Worm (Caenorhabditis elegans) whole organism, L4 larva: ENCODE measurements around the gene csn-5.

ENCODE experiments used
- F26F4.8 ChIP-seq: fragments of 200-800 bp; sonication (Bioruptor generic); conservative IDR thresholded peaks from 2 replicates; pipeline ENCODE4 v1.3.6; 2022; ENCODE audit warnings: missing genetic modification characterization, missing compliant biosample characterization
- F44E2.7 ChIP-seq: fragments of 200-800 bp; sonication (Bioruptor generic); IDR thresholded peaks from 2 replicates; pipeline ENCODE4 v2.1.2; 2022; ENCODE audit warnings: missing genetic modification characterization, missing compliant biosample characterization
- T26A8.4 ChIP-seq: fragments of 200-800 bp; sonication (Bioruptor generic); IDR thresholded peaks from 2 replicates; pipeline ENCODE4 v1.3.6; 2022; ENCODE audit warnings: missing genetic modification characterization, missing compliant biosample characterization
- Y5F2A.4 ChIP-seq: fragments of 200-800 bp; sonication (Bioruptor generic); optimal IDR thresholded peaks from 2 replicates; lab custom pipeline; 2018; ENCODE audit warnings: mild to moderate bottlenecking, missing genetic modification characterization, missing compliant biosample characterization
- ZK546.5 ChIP-seq, 2 experiments: sonication (generic microtip); optimal IDR thresholded peaks; 2 replicates each; lab custom pipeline; 2017; ENCODE audit warnings: missing biosample characterization in 2 of 2, missing genetic modification characterization in 2 of 2
- aha-1 ChIP-seq: fragments of 150-350 bp; peaks from one replicate; lab custom pipeline; 2014; ENCODE audit warnings: missing biosample characterization, missing genetic modification characterization
- ama-1 ChIP-seq: fragments of 150-350 bp; optimal IDR thresholded peaks from 2 replicates; lab custom pipeline; 2014; ENCODE audit warnings: inconsistent platforms, mixed read lengths
- arid-1 ChIP-seq: fragments of 200-800 bp; sonication (Bioruptor generic); conservative IDR thresholded peaks from 2 replicates; pipeline ENCODE4 v1.3.6; 2022; ENCODE audit warnings: missing genetic modification reagents, missing genetic modification characterization, missing compliant biosample characterization
- attf-4 ChIP-seq: sonication (generic microtip); optimal IDR thresholded peaks from 3 replicates; lab custom pipeline; 2017; ENCODE audit warnings: missing biosample characterization, missing genetic modification characterization
- ceh-32 ChIP-seq: sonication (generic microtip); optimal IDR thresholded peaks from 2 replicates; lab custom pipeline; 2016; ENCODE audit warnings: mild to moderate bottlenecking, missing genetic modification characterization, missing compliant biosample characterization; ENCODE audit not compliant: poor library complexity
- ceh-62 ChIP-seq: sonication (generic microtip); optimal IDR thresholded peaks from 2 replicates; lab custom pipeline; 2017; ENCODE audit warnings: missing biosample characterization, missing genetic modification characterization
- ceh-82 ChIP-seq: sonication (generic microtip); optimal IDR thresholded peaks from 2 replicates; lab custom pipeline; 2017; ENCODE audit warnings: missing biosample characterization, missing genetic modification characterization
- cey-2 ChIP-seq: sonication (generic microtip); optimal IDR thresholded peaks from 3 replicates; lab custom pipeline; 2017; ENCODE audit warnings: missing genetic modification characterization, mild to moderate bottlenecking, missing compliant biosample characterization, antibody characterized with exemption, borderline replicate concordance; ENCODE audit not compliant: insufficient read depth
- daf-12 ChIP-seq: fragments of 150-350 bp; optimal IDR thresholded peaks from 2 replicates; lab custom pipeline; 2014; ENCODE audit warnings: missing biosample characterization, missing genetic modification reagents, missing genetic modification characterization
- daf-8 ChIP-seq: fragments of 200-800 bp; sonication (Bioruptor generic); IDR thresholded peaks from 2 replicates; pipeline ENCODE4 v1.3.6; 2022; ENCODE audit warnings: missing genetic modification characterization, missing compliant biosample characterization
- dmd-9 ChIP-seq: fragments of 200-800 bp; sonication (Bioruptor generic); IDR thresholded peaks from 2 replicates; pipeline ENCODE4 v1.3.6; 2022; ENCODE audit warnings: missing genetic modification reagents, missing genetic modification characterization, missing compliant biosample characterization
- dpl-1 ChIP-seq: fragments of 150-350 bp; optimal IDR thresholded peaks from 2 replicates; lab custom pipeline; 2014; ENCODE audit warnings: missing biosample characterization, missing genetic modification reagents, missing genetic modification characterization
- duxl-1 ChIP-seq: sonication (generic microtip); optimal IDR thresholded peaks from 2 replicates; lab custom pipeline; 2016; ENCODE audit warnings: mild to moderate bottlenecking, missing genetic modification characterization, moderate library complexity, missing compliant biosample characterization; ENCODE audit not compliant: poor library complexity
- dve-1 ChIP-seq: sonication (generic microtip); optimal IDR thresholded peaks from 2 replicates; lab custom pipeline; 2017; ENCODE audit warnings: antibody characterized with exemption, mild to moderate bottlenecking, missing genetic modification characterization, missing compliant biosample characterization; ENCODE audit not compliant: insufficient read depth
- egl-27 ChIP-seq: sonication (generic microtip); optimal IDR thresholded peaks from 3 replicates; lab custom pipeline; 2017; ENCODE audit warnings: missing biosample characterization, missing genetic modification reagents, missing genetic modification characterization
- hif-1 ChIP-seq, 2 experiments: sonication (generic microtip); optimal IDR thresholded peaks; 2 replicates each; lab custom pipeline; 2016 to 2017; ENCODE audit warnings: missing compliant biosample characterization in 2 of 2, missing genetic modification characterization in 2 of 2, missing genetic modification reagents in 2 of 2, missing genotype in 2 of 2, mild to moderate bottlenecking in 1 of 2
- lim-7 ChIP-seq: fragments of 200-800 bp; sonication (Bioruptor generic); IDR thresholded peaks from 2 replicates; pipeline ENCODE4 v1.3.6; 2022; ENCODE audit warnings: missing genetic modification characterization, missing compliant biosample characterization
- lin-15B ChIP-seq: fragments of 150-350 bp; sonication (generic microtip); optimal IDR thresholded peaks from 3 replicates; lab custom pipeline; 2014; ENCODE audit warnings: missing biosample characterization, missing genetic modification characterization
- lin-29 ChIP-seq: fragments of 200-800 bp; sonication (Bioruptor generic); IDR thresholded peaks from 2 replicates; pipeline ENCODE4 v1.3.6; 2022; ENCODE audit warnings: missing genetic modification reagents, missing genetic modification characterization, missing compliant biosample characterization
- lsy-2 ChIP-seq, 2 experiments: fragments of 150-350 bp in 1 of 2; sonication (generic microtip) in 1 of 2; optimal IDR thresholded peaks; 2 replicates each; lab custom pipeline; 2014 to 2017; ENCODE audit warnings: missing biosample characterization in 2 of 2, missing genetic modification characterization in 2 of 2
- mdl-1 ChIP-seq, 2 experiments: fragments of 150-350 bp in 1 of 2; sonication (generic microtip) in 1 of 2; optimal IDR thresholded peaks; 2 replicates each; lab custom pipeline; 2014 to 2017; ENCODE audit warnings: missing biosample characterization in 2 of 2, missing genetic modification characterization in 2 of 2
- mdt-29 ChIP-seq: fragments of 200-800 bp; sonication (Bioruptor generic); IDR thresholded peaks from 2 replicates; pipeline ENCODE4 v1.3.6; 2022; ENCODE audit warnings: missing genetic modification reagents, missing genetic modification characterization, missing compliant biosample characterization
- mep-1 ChIP-seq: fragments of 150-350 bp; sonication (generic microtip); optimal IDR thresholded peaks from 3 replicates; lab custom pipeline; 2014; ENCODE audit warnings: missing biosample characterization, missing genetic modification characterization
- mes-2 ChIP-seq: sonication (generic microtip); optimal IDR thresholded peaks from 2 replicates; lab custom pipeline; 2016; ENCODE audit warnings: missing genotype, mild to moderate bottlenecking, missing genetic modification characterization, missing compliant biosample characterization; ENCODE audit not compliant: poor library complexity, severe bottlenecking
- mxl-3 ChIP-seq: fragments of 200-800 bp; sonication (Bioruptor generic); optimal IDR thresholded peaks from 2 replicates; lab custom pipeline; 2018; ENCODE audit warnings: mild to moderate bottlenecking, missing genetic modification characterization, missing compliant biosample characterization
- nhr-11 ChIP-seq: fragments of 150-350 bp; optimal IDR thresholded peaks from 2 replicates; lab custom pipeline; 2014; ENCODE audit warnings: missing biosample characterization, missing genetic modification characterization
- nhr-237 ChIP-seq: sonication (generic microtip); optimal IDR thresholded peaks from 2 replicates; lab custom pipeline; 2017; ENCODE audit warnings: missing biosample characterization, missing genetic modification characterization
- nhr-28 ChIP-seq: fragments of 150-350 bp; optimal IDR thresholded peaks from 2 replicates; lab custom pipeline; 2014; ENCODE audit warnings: missing biosample characterization, missing genetic modification characterization
- nhr-42 ChIP-seq: fragments of 200-800 bp; sonication (Bioruptor generic); IDR thresholded peaks from 2 replicates; pipeline ENCODE4 v1.3.6; 2022; ENCODE audit warnings: missing genetic modification characterization, missing compliant biosample characterization
- nhr-48 ChIP-seq: sonication (generic microtip); optimal IDR thresholded peaks from 2 replicates; lab custom pipeline; 2016; ENCODE audit warnings: mild to moderate bottlenecking, missing genetic modification characterization, missing compliant biosample characterization
- nhr-76 ChIP-seq: fragments of 150-350 bp; optimal IDR thresholded peaks from 2 replicates; lab custom pipeline; 2014; ENCODE audit warnings: missing biosample characterization, missing genetic modification characterization
- pha-4 ChIP-seq, 2 experiments: fragments of 150-350 bp in 1 of 2; fragments of 200-800 bp in 1 of 2; sonication (Bioruptor generic) in 1 of 2; IDR thresholded peaks in 1 of 2; optimal IDR thresholded peaks in 1 of 2; 2 replicates each; pipeline versions ENCODE4 v1.3.6 to Lab custom; 2014 to 2022; ENCODE audit warnings: missing genetic modification characterization in 2 of 2, missing genetic modification reagents in 2 of 2, missing biosample characterization in 1 of 2, missing compliant biosample characterization in 1 of 2
- pqm-1 ChIP-seq: sonication (generic microtip); optimal IDR thresholded peaks from 2 replicates; lab custom pipeline; 2017; ENCODE audit warnings: missing biosample characterization, missing genetic modification characterization
- rbr-2 ChIP-seq: sonication (generic microtip); optimal IDR thresholded peaks from 2 replicates; lab custom pipeline; 2016; ENCODE audit warnings: missing genotype, missing genetic modification characterization, missing compliant biosample characterization
- saeg-2 ChIP-seq: fragments of 200-800 bp; sonication (Bioruptor generic); IDR thresholded peaks from 2 replicates; pipeline ENCODE4 v1.3.6; 2022; ENCODE audit warnings: missing genetic modification reagents, missing genetic modification characterization, missing compliant biosample characterization
- sdz-12 ChIP-seq: fragments of 200-800 bp; sonication (Bioruptor generic); optimal IDR thresholded peaks from 2 replicates; lab custom pipeline; 2018; ENCODE audit warnings: mild to moderate bottlenecking, missing genetic modification characterization, missing compliant biosample characterization
- set-16 ChIP-seq: fragments of 200-800 bp; sonication (Bioruptor generic); IDR thresholded peaks from 2 replicates; pipeline ENCODE4 v1.3.6; 2022; ENCODE audit warnings: missing genetic modification reagents, missing genetic modification characterization, missing compliant biosample characterization
- skn-1 ChIP-seq: fragments of 150-350 bp; optimal IDR thresholded peaks from 2 replicates; lab custom pipeline; 2014; ENCODE audit warnings: missing biosample characterization, missing genetic modification characterization
- snpc-1.2 ChIP-seq: fragments of 200-800 bp; sonication (Bioruptor generic); IDR thresholded peaks from 2 replicates; pipeline ENCODE4 v1.3.6; 2022; ENCODE audit warnings: missing genetic modification reagents, missing genetic modification characterization, missing compliant biosample characterization
- spr-1 ChIP-seq: sonication (generic microtip); optimal IDR thresholded peaks from 2 replicates; lab custom pipeline; 2016; ENCODE audit warnings: mild to moderate bottlenecking, missing genetic modification characterization, missing compliant biosample characterization
- spr-3 ChIP-seq: fragments of 200-800 bp; sonication (Bioruptor generic); optimal IDR thresholded peaks from 2 replicates; lab custom pipeline; 2018; ENCODE audit warnings: mild to moderate bottlenecking, missing genetic modification characterization, missing compliant biosample characterization
- tag-97 ChIP-seq: fragments of 200-800 bp; sonication (Bioruptor generic); IDR thresholded peaks from 2 replicates; pipeline ENCODE4 v1.3.6; 2022; ENCODE audit warnings: missing genetic modification characterization, missing compliant biosample characterization
- tra-1 ChIP-seq: fragments of 200-800 bp; sonication (Bioruptor generic); IDR thresholded peaks from 2 replicates; pipeline ENCODE4 v1.3.6; 2022; ENCODE audit warnings: missing genetic modification reagents, missing genetic modification characterization, missing compliant biosample characterization
- unc-39 ChIP-seq: sonication (generic microtip); optimal IDR thresholded peaks from 2 replicates; lab custom pipeline; 2017; ENCODE audit warnings: missing biosample characterization, missing genetic modification characterization
- ztf-11 ChIP-seq: fragments of 150-350 bp; optimal IDR thresholded peaks from 2 replicates; lab custom pipeline; 2014; ENCODE audit warnings: missing biosample characterization, missing genetic modification characterization
- ztf-7 ChIP-seq: fragments of 150-350 bp; optimal IDR thresholded peaks from 2 replicates; lab custom pipeline; 2014; ENCODE audit warnings: missing biosample characterization, missing genetic modification characterization

csn-5 gene

ce11 chrIV:5655966-5656389 lies 6.6 kb downstream of the csn-5 start (continued):
- TF ChIP-seq tag-97 (GFP tag; lab: Robert Waterston, UW) (no peak), daf-8 (no peak), sdz-12 (no peak), rbr-2 (peak; percentile 29), mep-1 (tag; lab: Kevin White, UChicago) (peak; percentile 77), snpc-1.2 (GFP tag; lab: Robert Waterston, UW) (no peak), ceh-32 (no peak), ZK546.5 (tag; optimal IDR thresholded peaks at IDR 0.05; lab: Kevin White, UChicago) (no peak), arid-1 (GFP tag; lab: Robert Waterston, UW) (no peak), lim-7 (GFP tag; lab: Robert Waterston, UW) (no peak), dmd-9 (no peak), nhr-76 (tag; lab: Kevin White, UChicago) (no peak), lin-15B (tag; lab: Kevin White, UChicago) (peak; percentile 3), ceh-62 (no peak), nhr-48 (tag; lab: Kevin White, UChicago) (peak; percentile 73), F44E2.7 (GFP tag; lab: Robert Waterston, UW) (no peak), nhr-11 (tag; lab: Kevin White, UChicago) (peak; percentile 63), saeg-2 (GFP tag; lab: Robert Waterston, UW) (no peak), dve-1 (tag; lab: Kevin White, UChicago) (peak; percentile 81), spr-1 (peak; percentile 38), dpl-1 (GFP tag; lab: Kevin White, UChicago) (peak; percentile 83), set-16 (GFP tag; lab: Robert Waterston, UW) (no peak), duxl-1 (no peak), T26A8.4 (GFP tag; lab: Robert Waterston, UW) (peak; percentile 44), ztf-7 (tag; lab: Kevin White, UChicago) (no peak), mdt-29 (GFP tag; lab: Robert Waterston, UW) (peak; percentile 22; the same call in 1 of the 2 replicates), attf-4 (tag; lab: Kevin White, UChicago) (no peak), hif-1 (tag; optimal IDR thresholded peaks at IDR 0.05; lab: Kevin White, UChicago) (peak; percentile 88 to 100), aha-1 (tag; lab: Kevin White, UChicago) (peak; percentile 100), spr-3 (no peak), nhr-237 (no peak), tra-1 (peak; percentile 63; the same call in 1 of the 2 replicates), nhr-42 (GFP tag; lab: Robert Waterston, UW) (no peak), Y5F2A.4 (GFP tag; lab: Kevin White, UChicago) (no peak), lin-29 (GFP tag; lab: Robert Waterston, UW) (no peak), egl-27 (tag; lab: Kevin White, UChicago) (no peak), skn-1 (tag; lab: Kevin White, UChicago) (no peak), ama-1 (lab: Kevin White, UChicago) (no peak), F26F4.8 (GFP tag; lab: Robert Waterston, UW) (no peak), mes-2 (peak; percentile 31), pha-4 (GFP tag; IDR thresholded peaks at IDR 0.05; lab: Robert Waterston, UW) (peak; percentile 63; the same call in 1 of the 2 replicates), pha-4 (tag; optimal IDR thresholded peaks at IDR 0.05; lab: Kevin White, UChicago) (no peak), ztf-11 (tag; lab: Kevin White, UChicago) (no peak), mdl-1 (tag; optimal IDR thresholded peaks at IDR 0.05; lab: Kevin White, UChicago) (peak in 1 of 2 experiments; percentile 81), unc-39 (tag; lab: Kevin White, UChicago) (no peak), mxl-3 (GFP tag; lab: Kevin White, UChicago) (peak; percentile 46), daf-12 (tag; lab: Kevin White, UChicago) (no peak), nhr-28 (tag; lab: Kevin White, UChicago) (peak; percentile 99), ceh-82 (tag; lab: Kevin White, UChicago) (no peak), pqm-1 (tag; lab: Kevin White, UChicago) (no peak), cey-2 (tag; lab: Kevin White, UChicago) (no peak), lsy-2 (tag; optimal IDR thresholded peaks at IDR 0.05; lab: Kevin White, UChicago) (peak in 1 of 2 experiments; percentile 59)
